Fruit fly (Drosophila melanogaster) whole organism, prepupa: ENCODE measurements around the gene CG18549.

Source experiments
- Blimp-1 ChIP-seq: fragments of 200-800 bp; sonication (Bioruptor generic); optimal IDR thresholded peaks from 3 replicates; lab custom pipeline; 2017; ENCODE audit warnings: missing biosample characterization, missing genetic modification characterization, mild to moderate bottlenecking, moderate library complexity, missing genetic modification reagents
- CG10631 ChIP-seq: fragments of 200-800 bp; sonication (Bioruptor generic); optimal IDR thresholded peaks from 2 replicates; lab custom pipeline; 2016; ENCODE audit warnings: missing biosample characterization, missing genetic modification characterization
- CG11294 ChIP-seq: fragments of 200-800 bp; sonication (Bioruptor generic); IDR thresholded peaks from 2 replicates; pipeline ENCODE4 v1.3.6; 2022; ENCODE audit warnings: missing biosample characterization, missing genetic modification characterization
- CG11762 ChIP-seq: fragments of 200-800 bp; sonication (Bioruptor generic); optimal IDR thresholded peaks from 3 replicates; lab custom pipeline; 2016; ENCODE audit warnings: missing biosample characterization, missing genetic modification characterization; ENCODE audit not compliant: insufficient read depth
- CG11902 ChIP-seq: fragments of 200-800 bp; sonication (Bioruptor generic); optimal IDR thresholded peaks from 3 replicates; lab custom pipeline; 2016; ENCODE audit warnings: missing biosample characterization, missing genetic modification characterization
- CG15336 ChIP-seq: fragments of 200-800 bp; sonication (Bioruptor generic); IDR thresholded peaks from 2 replicates; pipeline ENCODE4 v1.3.6; 2022; ENCODE audit warnings: missing biosample characterization, missing genetic modification characterization
- CG1621 ChIP-seq: fragments of 200-800 bp; sonication (Bioruptor generic); optimal IDR thresholded peaks from 3 replicates; lab custom pipeline; 2018; ENCODE audit warnings: missing biosample characterization, mild to moderate bottlenecking, missing genetic modification characterization
- CG16779 ChIP-seq: fragments of 200-800 bp; sonication (Bioruptor generic); optimal IDR thresholded peaks from 3 replicates; lab custom pipeline; 2017; ENCODE audit warnings: missing biosample characterization, mild to moderate bottlenecking, missing genetic modification characterization
- CG3032 ChIP-seq: fragments of 200-800 bp; optimal IDR thresholded peaks from 2 replicates; lab custom pipeline; 2019; ENCODE audit warnings: missing biosample characterization, mild to moderate bottlenecking, missing genetic modification characterization, moderate library complexity
- CG31627 ChIP-seq: fragments of 200-800 bp; sonication (Bioruptor generic); optimal IDR thresholded peaks from 3 replicates; lab custom pipeline; 2016; ENCODE audit warnings: missing biosample characterization, missing genetic modification characterization
- CG32006 ChIP-seq: fragments of 200-800 bp; sonication (Bioruptor generic); optimal IDR thresholded peaks from 3 replicates; lab custom pipeline; 2017; ENCODE audit warnings: missing biosample characterization, mild to moderate bottlenecking, missing genetic modification characterization
- CG3919 ChIP-seq: fragments of 200-800 bp; sonication (Bioruptor generic); optimal IDR thresholded peaks from 3 replicates; lab custom pipeline; 2016; ENCODE audit warnings: missing biosample characterization, missing genetic modification characterization
- CG4318 ChIP-seq: fragments of 200-800 bp; sonication (Bioruptor generic); optimal IDR thresholded peaks from 3 replicates; lab custom pipeline; 2017; ENCODE audit warnings: missing biosample characterization, mild to moderate bottlenecking, missing genetic modification characterization
- CG6163 ChIP-seq: fragments of 200-800 bp; sonication (Bioruptor generic); IDR thresholded peaks from 3 replicates; pipeline ENCODE4 v1.3.6; 2022; ENCODE audit warnings: missing biosample characterization, missing genetic modification characterization
- CG6276 ChIP-seq: fragments of 200-800 bp; sonication (Bioruptor generic); optimal IDR thresholded peaks from 2 replicates; lab custom pipeline; 2017; ENCODE audit warnings: missing biosample characterization, mild to moderate bottlenecking, missing genetic modification characterization
- CG6792 ChIP-seq: fragments of 200-800 bp; sonication (Bioruptor generic); optimal IDR thresholded peaks from 3 replicates; lab custom pipeline; 2016; ENCODE audit warnings: missing biosample characterization, missing genetic modification characterization
- CG6808 ChIP-seq: fragments of 200-800 bp; sonication (Bioruptor generic); optimal IDR thresholded peaks from 3 replicates; lab custom pipeline; 2017; ENCODE audit warnings: missing biosample characterization, missing genetic modification characterization, mild to moderate bottlenecking, moderate library complexity, missing genetic modification reagents
- CG7368 ChIP-seq: fragments of 200-800 bp; sonication (Bioruptor generic); optimal IDR thresholded peaks from 3 replicates; lab custom pipeline; 2016; ENCODE audit warnings: missing biosample characterization, missing genetic modification characterization
- CG8119 ChIP-seq: fragments of 200-800 bp; sonication (Bioruptor generic); IDR thresholded peaks from 3 replicates; pipeline ENCODE4 v1.3.6; 2022; ENCODE audit warnings: missing biosample characterization, missing genetic modification characterization
- CG8319 ChIP-seq: fragments of 200-800 bp; sonication (Bioruptor generic); optimal IDR thresholded peaks from 3 replicates; lab custom pipeline; 2016; ENCODE audit warnings: missing biosample characterization, missing genetic modification characterization
- CG8632 ChIP-seq: fragments of 200-800 bp; sonication (Bioruptor generic); optimal IDR thresholded peaks from 3 replicates; lab custom pipeline; 2016; ENCODE audit warnings: missing biosample characterization, missing genetic modification characterization
- CG9139 ChIP-seq: fragments of 200-800 bp; sonication (Bioruptor generic); optimal IDR thresholded peaks from 3 replicates; lab custom pipeline; 2017; ENCODE audit warnings: missing biosample characterization, mild to moderate bottlenecking, missing genetic modification characterization
- Eip75B ChIP-seq: fragments of 200-800 bp; sonication (Bioruptor generic); optimal IDR thresholded peaks from 3 replicates; lab custom pipeline; 2016; ENCODE audit warnings: missing biosample characterization, missing genetic modification characterization
- Eip78C ChIP-seq: fragments of 200-800 bp; sonication (Bioruptor generic); peaks from one replicate; lab custom pipeline; 2016; ENCODE audit warnings: missing biosample characterization, missing genetic modification characterization
- Eip93F ChIP-seq: fragments of 200-800 bp; sonication (Bioruptor generic); optimal IDR thresholded peaks from 2 replicates; lab custom pipeline; 2016; ENCODE audit warnings: missing biosample characterization, mild to moderate bottlenecking, missing genetic modification characterization
- Ets21C ChIP-seq: fragments of 200-800 bp; sonication (Bioruptor generic); optimal IDR thresholded peaks from 3 replicates; lab custom pipeline; 2016; ENCODE audit warnings: missing biosample characterization, missing genetic modification characterization
- Ets96B ChIP-seq: fragments of 200-800 bp; optimal IDR thresholded peaks from 2 replicates; lab custom pipeline; 2019; ENCODE audit warnings: missing biosample characterization, mild to moderate bottlenecking, missing genetic modification characterization, moderate library complexity
- Gug ChIP-seq: fragments of 200-800 bp; sonication (Bioruptor generic); IDR thresholded peaks from 2 replicates; pipeline ENCODE4 v1.3.6; 2022; ENCODE audit warnings: missing biosample characterization, missing genetic modification characterization
- Hr39 ChIP-seq: fragments of 200-800 bp; sonication (Bioruptor generic); optimal IDR thresholded peaks from 2 replicates; lab custom pipeline; 2016; ENCODE audit warnings: missing biosample characterization, missing genetic modification characterization
- Hr4 ChIP-seq: fragments of 200-800 bp; sonication (Bioruptor generic); optimal IDR thresholded peaks from 3 replicates; lab custom pipeline; 2016; ENCODE audit warnings: missing biosample characterization, missing genetic modification characterization
- Smox ChIP-seq: fragments of 200-800 bp; sonication (Bioruptor generic); optimal IDR thresholded peaks from 3 replicates; lab custom pipeline; 2016; ENCODE audit warnings: missing biosample characterization, missing genetic modification characterization
- Sox102F ChIP-seq: fragments of 200-800 bp; sonication (Bioruptor generic); optimal IDR thresholded peaks from 2 replicates; lab custom pipeline; 2016; ENCODE audit warnings: missing biosample characterization, mild to moderate bottlenecking, missing genetic modification characterization
- Sox14 ChIP-seq: fragments of 200-800 bp; sonication (Bioruptor generic); optimal IDR thresholded peaks from 3 replicates; lab custom pipeline; 2016; ENCODE audit warnings: missing biosample characterization, missing genetic modification characterization
- achi ChIP-seq: fragments of 200-800 bp; sonication (Bioruptor generic); optimal IDR thresholded peaks from 3 replicates; lab custom pipeline; 2016; ENCODE audit warnings: missing biosample characterization, missing genetic modification characterization
- acj6 ChIP-seq: fragments of 200-800 bp; sonication (Bioruptor generic); optimal IDR thresholded peaks from 3 replicates; lab custom pipeline; 2016; ENCODE audit warnings: missing biosample characterization, missing genetic modification characterization
- cyc ChIP-seq: fragments of 200-800 bp; sonication (Bioruptor generic); optimal IDR thresholded peaks from 3 replicates; lab custom pipeline; 2016; ENCODE audit warnings: missing biosample characterization, missing genetic modification characterization
- dac ChIP-seq: fragments of 200-800 bp; sonication (Bioruptor generic); optimal IDR thresholded peaks from 2 replicates; lab custom pipeline; 2017; ENCODE audit warnings: missing biosample characterization, mild to moderate bottlenecking, missing genetic modification characterization
- dsx ChIP-seq: fragments of 200-800 bp; optimal IDR thresholded peaks from 3 replicates; lab custom pipeline; 2019; ENCODE audit warnings: missing biosample characterization, mild to moderate bottlenecking, missing genetic modification characterization, moderate library complexity; ENCODE audit not compliant: poor library complexity, severe bottlenecking
- eg ChIP-seq: fragments of 200-800 bp; sonication (Bioruptor generic); IDR thresholded peaks from 3 replicates; pipeline ENCODE4 v1.3.6; 2022; ENCODE audit warnings: missing biosample characterization, missing genetic modification characterization
- esn ChIP-seq: fragments of 200-800 bp; sonication (Bioruptor generic); optimal IDR thresholded peaks from 2 replicates; lab custom pipeline; 2016; ENCODE audit warnings: missing biosample characterization, mild to moderate bottlenecking, missing genetic modification characterization, moderate library complexity
- fd59A ChIP-seq: fragments of 200-800 bp; sonication (Bioruptor generic); optimal IDR thresholded peaks from 2 replicates; lab custom pipeline; 2017; ENCODE audit warnings: missing biosample characterization, mild to moderate bottlenecking, missing genetic modification characterization, missing genetic modification reagents
- fd85E ChIP-seq: fragments of 200-800 bp; sonication (Bioruptor generic); optimal IDR thresholded peaks from 3 replicates; lab custom pipeline; 2016; ENCODE audit warnings: missing biosample characterization, missing genetic modification characterization
- fkh ChIP-seq: fragments of 200-800 bp; sonication (Bioruptor generic); optimal IDR thresholded peaks from 3 replicates; lab custom pipeline; 2017; ENCODE audit warnings: missing biosample characterization, mild to moderate bottlenecking, missing genetic modification characterization, moderate library complexity
- lz ChIP-seq: fragments of 200-800 bp; sonication (Bioruptor generic); optimal IDR thresholded peaks from 3 replicates; lab custom pipeline; 2016; ENCODE audit warnings: missing biosample characterization, missing genetic modification characterization
- net ChIP-seq: fragments of 200-800 bp; sonication (Bioruptor generic); optimal IDR thresholded peaks from 3 replicates; lab custom pipeline; 2016; ENCODE audit warnings: missing biosample characterization, missing genetic modification characterization
- pdm3 ChIP-seq: fragments of 200-800 bp; sonication (Bioruptor generic); optimal IDR thresholded peaks from 3 replicates; lab custom pipeline; 2016; ENCODE audit warnings: missing biosample characterization, missing genetic modification characterization
- salr ChIP-seq, 2 experiments: fragments of 200-800 bp; sonication (Bioruptor generic); optimal IDR thresholded peaks; 3 replicates each; lab custom pipeline; 2016 to 2018; ENCODE audit warnings: missing biosample characterization in 2 of 2, missing genetic modification characterization in 2 of 2, mild to moderate bottlenecking in 1 of 2
- spab ChIP-seq: fragments of 200-800 bp; sonication (Bioruptor generic); optimal IDR thresholded peaks from 2 replicates; lab custom pipeline; 2017; ENCODE audit warnings: missing biosample characterization, mild to moderate bottlenecking, missing genetic modification characterization, missing genetic modification reagents
- ss ChIP-seq, 2 experiments: fragments of 200-800 bp; sonication (Bioruptor generic); optimal IDR thresholded peaks; 2 replicates in 1 of 2; 3 replicates in 1 of 2; lab custom pipeline; 2017 to 2018; ENCODE audit warnings: mild to moderate bottlenecking in 2 of 2, missing biosample characterization in 2 of 2, missing genetic modification characterization in 2 of 2, moderate library complexity in 1 of 2
- svp ChIP-seq: fragments of 200-800 bp; sonication (Bioruptor generic); peaks from one replicate; lab custom pipeline; 2016; ENCODE audit warnings: missing biosample characterization, missing genetic modification characterization
- topi ChIP-seq: fragments of 200-800 bp; sonication (Bioruptor generic); optimal IDR thresholded peaks from 3 replicates; lab custom pipeline; 2016; ENCODE audit warnings: missing biosample characterization, missing genetic modification characterization
- vri ChIP-seq: fragments of 200-800 bp; sonication (Bioruptor generic); optimal IDR thresholded peaks from 3 replicates; lab custom pipeline; 2016; ENCODE audit warnings: missing biosample characterization, mild to moderate bottlenecking, missing genetic modification characterization

Gene CG18549

dm6 chr3R:12448889-12449314 is at the start of gene CG18549:
CG18549 (plus strand) TSS chr3R:12449296.
- TF ChIP-seq dsx = peak; percentile 100
- peak; percentile 100 for TF ChIP-seq CG8632 (GFP tag; lab: Kevin White, UChicago)
- TF ChIP-seq pdm3 (GFP tag; lab: Kevin White, UChicago) = peak; percentile 100
- peak; percentile 100 for TF ChIP-seq CG32006 (GFP tag; lab: Kevin White, UChicago)
- peak; percentile 100 for TF ChIP-seq Sox102F (GFP tag; lab: Kevin White, UChicago)
- TF ChIP-seq CG6808 (GFP tag; lab: Kevin White, UChicago) = peak; percentile 99
- TF ChIP-seq topi (GFP tag; lab: Kevin White, UChicago) = peak; percentile 100
- TF ChIP-seq cyc = peak; percentile 100
- TF ChIP-seq CG31627 (GFP tag; lab: Kevin White, UChicago) = peak; percentile 100
- peak; percentile 100 for TF ChIP-seq dac
- peak; percentile 100 for TF ChIP-seq Eip75B (GFP tag; lab: Kevin White, UChicago)
- peak; percentile 100 for TF ChIP-seq CG11294 (GFP tag; lab: Robert Waterston, UW)
- TF ChIP-seq CG8319 (GFP tag; lab: Kevin White, UChicago) = peak; percentile 99
- peak; percentile 100 for TF ChIP-seq CG4318 (GFP tag; lab: Kevin White, UChicago)
- peak; percentile 100 for TF ChIP-seq CG8119 (GFP tag; lab: Robert Waterston, UW)
- peak; percentile 100 for TF ChIP-seq Smox (GFP tag; lab: Kevin White, UChicago)
- TF ChIP-seq CG16779 (tag; lab: Kevin White, UChicago) = peak; percentile 99
- TF ChIP-seq CG10631 = peak; percentile 100
- peak; percentile 99 for TF ChIP-seq CG11902 (GFP tag; lab: Kevin White, UChicago)
- peak; percentile 100 for TF ChIP-seq CG9139 (GFP tag; lab: Kevin White, UChicago)
- peak; percentile 100 for TF ChIP-seq CG3032
- peak; percentile 100 for TF ChIP-seq CG6792 (GFP tag; lab: Kevin White, UChicago)
- TF ChIP-seq fd85E (GFP tag; lab: Kevin White, UChicago) = peak; percentile 98
- TF ChIP-seq svp (GFP tag; lab: Kevin White, UChicago) = peak; percentile 100
- TF ChIP-seq Hr4 (GFP tag; lab: Kevin White, UChicago) = peak; percentile 100
- TF ChIP-seq Blimp-1 (GFP tag; lab: Kevin White, UChicago) = peak; percentile 99
- peak; percentile 100 for TF ChIP-seq CG7368 (GFP tag; lab: Kevin White, UChicago)
- peak; percentile 99 for TF ChIP-seq achi (GFP tag; lab: Kevin White, UChicago)
- peak; percentile 100 for TF ChIP-seq Eip93F (GFP tag; lab: Kevin White, UChicago)
- peak; percentile 100 for TF ChIP-seq lz
- TF ChIP-seq CG1621 = peak; percentile 100
- peak; percentile 100 for TF ChIP-seq spab (GFP tag; lab: Kevin White, UChicago)
- TF ChIP-seq fd59A (GFP tag; lab: Kevin White, UChicago) = peak; percentile 100
- peak; percentile 100 for TF ChIP-seq CG11762 (GFP tag; lab: Kevin White, UChicago)
- TF ChIP-seq Gug (GFP tag; lab: Robert Waterston, UW) = peak; percentile 100
- peak; percentile 100 for TF ChIP-seq Hr39 (GFP tag; lab: Kevin White, UChicago)
- TF ChIP-seq eg = peak; percentile 100
- TF ChIP-seq acj6 (GFP tag; lab: Kevin White, UChicago) = peak; percentile 100
- peak; percentile 100 for TF ChIP-seq CG6163 (GFP tag; lab: Robert Waterston, UW)
- TF ChIP-seq ss (GFP tag; optimal IDR thresholded peaks at IDR 0.05; lab: Kevin White, UChicago) = peak; percentile 100
- TF ChIP-seq esn = peak; percentile 100
- peak; percentile 99 for TF ChIP-seq Ets21C (GFP tag; lab: Kevin White, UChicago)
- peak; percentile 100 for TF ChIP-seq CG6276 (GFP tag; lab: Kevin White, UChicago)
- TF ChIP-seq fkh (GFP tag; lab: Kevin White, UChicago) = peak; percentile 94
- peak; percentile 100 for TF ChIP-seq CG15336
- peak; percentile 100 for TF ChIP-seq vri (GFP tag; lab: Kevin White, UChicago)
- peak; percentile 100 for TF ChIP-seq Eip78C (GFP tag; lab: Kevin White, UChicago)
- TF ChIP-seq salr (GFP tag; optimal IDR thresholded peaks at IDR 0.05; lab: Kevin White, UChicago) = peak; percentile 99 to 100
- TF ChIP-seq CG3919 = peak; percentile 100
- TF ChIP-seq net (GFP tag; lab: Kevin White, UChicago) = peak; percentile 100
- peak; percentile 100 for TF ChIP-seq Sox14 (GFP tag; lab: Kevin White, UChicago)
- peak; percentile 100 for TF ChIP-seq Ets96B (tag; lab: Kevin White, UChicago)
